Worm (Caenorhabditis elegans) whole organism, L4 larva: Measurements from ENCODE around the gene lips-5.

Experiments used
- D1046.2 ChIP-seq: fragments of 200-800 bp; sonication (Bioruptor generic); IDR thresholded peaks from 2 replicates; pipeline ENCODE4 v1.3.6; 2022; ENCODE audit warnings: missing genetic modification characterization, missing compliant biosample characterization
- F44E2.7 ChIP-seq: fragments of 200-800 bp; sonication (Bioruptor generic); IDR thresholded peaks from 2 replicates; pipeline ENCODE4 v2.1.2; 2022; ENCODE audit warnings: missing genetic modification characterization, missing compliant biosample characterization
- F49E8.2 ChIP-seq: sonication (generic microtip); optimal IDR thresholded peaks from 2 replicates; lab custom pipeline; 2016; ENCODE audit warnings: missing compliant biosample characterization, mild to moderate bottlenecking, missing genetic modification characterization, borderline replicate concordance
- R02D3.7 ChIP-seq: fragments of 150-350 bp; sonication (generic microtip); optimal IDR thresholded peaks from 3 replicates; lab custom pipeline; 2014; ENCODE audit warnings: missing biosample characterization, missing genetic modification characterization
- Y105C5A.15 ChIP-seq: fragments of 200-800 bp; sonication (Bioruptor generic); IDR thresholded peaks from 2 replicates; pipeline ENCODE4 v1.3.6; 2022; ENCODE audit warnings: missing genetic modification characterization, missing compliant biosample characterization
- ZK337.2 ChIP-seq: fragments of 200-800 bp; sonication (Bioruptor generic); IDR thresholded peaks from 2 replicates; pipeline ENCODE4 v1.3.6; 2022; ENCODE audit warnings: missing genetic modification reagents, missing genetic modification characterization, missing compliant biosample characterization
- aly-2 ChIP-seq: sonication (generic microtip); optimal IDR thresholded peaks from 2 replicates; lab custom pipeline; 2018; ENCODE audit warnings: missing biosample characterization, missing genetic modification characterization
- arid-1 ChIP-seq: fragments of 200-800 bp; sonication (Bioruptor generic); conservative IDR thresholded peaks from 2 replicates; pipeline ENCODE4 v1.3.6; 2022; ENCODE audit warnings: missing genetic modification reagents, missing genetic modification characterization, missing compliant biosample characterization
- ceh-20 ChIP-seq: fragments of 200-800 bp; sonication (Bioruptor generic); IDR thresholded peaks from 2 replicates; pipeline ENCODE4 v1.3.6; 2022; ENCODE audit warnings: missing genetic modification reagents, missing genetic modification characterization, missing compliant biosample characterization
- ceh-28 ChIP-seq: fragments of 150-350 bp; optimal IDR thresholded peaks from 2 replicates; lab custom pipeline; 2014; ENCODE audit warnings: missing biosample characterization, missing genetic modification reagents, missing genetic modification characterization
- ceh-32 ChIP-seq: sonication (generic microtip); optimal IDR thresholded peaks from 2 replicates; lab custom pipeline; 2016; ENCODE audit warnings: mild to moderate bottlenecking, missing genetic modification characterization, missing compliant biosample characterization; ENCODE audit not compliant: poor library complexity
- ces-1 ChIP-seq: fragments of 150-350 bp; sonication (generic microtip); optimal IDR thresholded peaks from 4 replicates; lab custom pipeline; 2014; ENCODE audit warnings: missing biosample characterization, missing genetic modification reagents, missing genetic modification characterization
- dmd-6 ChIP-seq: fragments of 200-800 bp; sonication (Bioruptor generic); IDR thresholded peaks from 2 replicates; pipeline ENCODE4 v1.3.6; 2022; ENCODE audit warnings: missing genetic modification reagents, missing genetic modification characterization, missing compliant biosample characterization
- dmd-9 ChIP-seq: fragments of 200-800 bp; sonication (Bioruptor generic); IDR thresholded peaks from 2 replicates; pipeline ENCODE4 v1.3.6; 2022; ENCODE audit warnings: missing genetic modification reagents, missing genetic modification characterization, missing compliant biosample characterization
- dpl-1 ChIP-seq: fragments of 150-350 bp; optimal IDR thresholded peaks from 2 replicates; lab custom pipeline; 2014; ENCODE audit warnings: missing biosample characterization, missing genetic modification reagents, missing genetic modification characterization
- dve-1 ChIP-seq: sonication (generic microtip); optimal IDR thresholded peaks from 2 replicates; lab custom pipeline; 2017; ENCODE audit warnings: antibody characterized with exemption, mild to moderate bottlenecking, missing genetic modification characterization, missing compliant biosample characterization; ENCODE audit not compliant: insufficient read depth
- egl-27 ChIP-seq: sonication (generic microtip); optimal IDR thresholded peaks from 3 replicates; lab custom pipeline; 2017; ENCODE audit warnings: missing biosample characterization, missing genetic modification reagents, missing genetic modification characterization
- egl-43 ChIP-seq: fragments of 200-800 bp; sonication (Bioruptor generic); IDR thresholded peaks from 2 replicates; pipeline ENCODE4 v1.3.6; 2022; ENCODE audit warnings: missing genetic modification reagents, missing genetic modification characterization, missing compliant biosample characterization
- hlh-11 ChIP-seq: fragments of 200-800 bp; sonication (Bioruptor generic); optimal IDR thresholded peaks from 2 replicates; lab custom pipeline; 2018; ENCODE audit warnings: mild to moderate bottlenecking, missing genetic modification characterization, missing compliant biosample characterization
- hlh-30 ChIP-seq: sonication (generic microtip); optimal IDR thresholded peaks from 2 replicates; lab custom pipeline; 2017; ENCODE audit warnings: antibody characterized with exemption, mild to moderate bottlenecking, missing genetic modification characterization, missing compliant biosample characterization; ENCODE audit not compliant: insufficient read depth
- lin-1 ChIP-seq: fragments of 200-800 bp; sonication (Bioruptor generic); IDR thresholded peaks from 2 replicates; pipeline ENCODE4 v1.3.6; 2022; ENCODE audit warnings: missing genetic modification reagents, missing genetic modification characterization, missing compliant biosample characterization
- lin-13 ChIP-seq: fragments of 150-350 bp; optimal IDR thresholded peaks from 2 replicates; lab custom pipeline; 2014; ENCODE audit warnings: missing biosample characterization, missing genetic modification reagents, missing genetic modification characterization
- lin-15B ChIP-seq: fragments of 150-350 bp; sonication (generic microtip); optimal IDR thresholded peaks from 3 replicates; lab custom pipeline; 2014; ENCODE audit warnings: missing biosample characterization, missing genetic modification characterization
- lin-38 ChIP-seq: fragments of 200-800 bp; sonication (Bioruptor generic); IDR thresholded peaks from 2 replicates; pipeline ENCODE4 v1.3.6; 2022; ENCODE audit warnings: missing genetic modification reagents, missing genetic modification characterization, missing compliant biosample characterization
- lin-39 ChIP-seq: fragments of 150-350 bp; optimal IDR thresholded peaks from 2 replicates; lab custom pipeline; 2014; ENCODE audit warnings: missing biosample characterization, missing genetic modification reagents, missing genetic modification characterization
- lir-3 ChIP-seq: sonication (generic microtip); optimal IDR thresholded peaks from 2 replicates; lab custom pipeline; 2016; ENCODE audit warnings: mild to moderate bottlenecking, missing genetic modification characterization, missing compliant biosample characterization
- lsy-2 ChIP-seq, 2 experiments: fragments of 150-350 bp in 1 of 2; sonication (generic microtip) in 1 of 2; optimal IDR thresholded peaks; 2 replicates each; lab custom pipeline; 2014 to 2017; ENCODE audit warnings: missing biosample characterization in 2 of 2, missing genetic modification characterization in 2 of 2
- madf-5 ChIP-seq, 2 experiments: fragments of 200-800 bp; sonication (Bioruptor generic); IDR thresholded peaks; 2 replicates each; pipeline ENCODE4 v1.3.6; 2022; ENCODE audit warnings: missing compliant biosample characterization in 2 of 2, missing genetic modification characterization in 2 of 2
- mdl-1 ChIP-seq, 2 experiments: fragments of 150-350 bp in 1 of 2; sonication (generic microtip) in 1 of 2; optimal IDR thresholded peaks; 2 replicates each; lab custom pipeline; 2014 to 2017; ENCODE audit warnings: missing biosample characterization in 2 of 2, missing genetic modification characterization in 2 of 2
- mdt-29 ChIP-seq: fragments of 200-800 bp; sonication (Bioruptor generic); IDR thresholded peaks from 2 replicates; pipeline ENCODE4 v1.3.6; 2022; ENCODE audit warnings: missing genetic modification reagents, missing genetic modification characterization, missing compliant biosample characterization
- mep-1 ChIP-seq: fragments of 150-350 bp; sonication (generic microtip); optimal IDR thresholded peaks from 3 replicates; lab custom pipeline; 2014; ENCODE audit warnings: missing biosample characterization, missing genetic modification characterization
- mes-2 ChIP-seq: sonication (generic microtip); optimal IDR thresholded peaks from 2 replicates; lab custom pipeline; 2016; ENCODE audit warnings: missing genotype, mild to moderate bottlenecking, missing genetic modification characterization, missing compliant biosample characterization; ENCODE audit not compliant: poor library complexity, severe bottlenecking
- mxl-2 ChIP-seq: fragments of 200-800 bp; sonication (Bioruptor generic); conservative IDR thresholded peaks from 2 replicates; pipeline ENCODE4 v1.3.6; 2022; ENCODE audit warnings: missing genetic modification reagents, missing genetic modification characterization, missing compliant biosample characterization
- mxl-3 ChIP-seq: fragments of 200-800 bp; sonication (Bioruptor generic); optimal IDR thresholded peaks from 2 replicates; lab custom pipeline; 2018; ENCODE audit warnings: mild to moderate bottlenecking, missing genetic modification characterization, missing compliant biosample characterization
- nhr-102 ChIP-seq: sonication (generic microtip); optimal IDR thresholded peaks from 2 replicates; lab custom pipeline; 2016; ENCODE audit warnings: mild to moderate bottlenecking, missing genetic modification characterization, moderate library complexity, missing compliant biosample characterization
- nhr-11 ChIP-seq: fragments of 150-350 bp; optimal IDR thresholded peaks from 2 replicates; lab custom pipeline; 2014; ENCODE audit warnings: missing biosample characterization, missing genetic modification characterization
- nhr-111 ChIP-seq: fragments of 200-800 bp; sonication (Bioruptor generic); optimal IDR thresholded peaks from 2 replicates; lab custom pipeline; 2018; ENCODE audit warnings: mild to moderate bottlenecking, missing genetic modification characterization, missing compliant biosample characterization
- nhr-48 ChIP-seq: sonication (generic microtip); optimal IDR thresholded peaks from 2 replicates; lab custom pipeline; 2016; ENCODE audit warnings: mild to moderate bottlenecking, missing genetic modification characterization, missing compliant biosample characterization
- nhr-6 ChIP-seq: fragments of 150-350 bp; optimal IDR thresholded peaks from 2 replicates; lab custom pipeline; 2014; ENCODE audit warnings: missing biosample characterization, missing genetic modification characterization
- nhr-77 ChIP-seq: fragments of 150-350 bp; optimal IDR thresholded peaks from 2 replicates; lab custom pipeline; 2014; ENCODE audit warnings: missing biosample characterization, missing genetic modification characterization
- pqm-1 ChIP-seq: sonication (generic microtip); optimal IDR thresholded peaks from 2 replicates; lab custom pipeline; 2017; ENCODE audit warnings: missing biosample characterization, missing genetic modification characterization
- saeg-2 ChIP-seq: fragments of 200-800 bp; sonication (Bioruptor generic); IDR thresholded peaks from 2 replicates; pipeline ENCODE4 v1.3.6; 2022; ENCODE audit warnings: missing genetic modification reagents, missing genetic modification characterization, missing compliant biosample characterization
- set-16 ChIP-seq: fragments of 200-800 bp; sonication (Bioruptor generic); IDR thresholded peaks from 2 replicates; pipeline ENCODE4 v1.3.6; 2022; ENCODE audit warnings: missing genetic modification reagents, missing genetic modification characterization, missing compliant biosample characterization
- skn-1 ChIP-seq: fragments of 150-350 bp; optimal IDR thresholded peaks from 2 replicates; lab custom pipeline; 2014; ENCODE audit warnings: missing biosample characterization, missing genetic modification characterization
- snpc-4 ChIP-seq: fragments of 150-350 bp; optimal IDR thresholded peaks from 2 replicates; lab custom pipeline; 2014; ENCODE audit warnings: missing biosample characterization, missing genetic modification characterization
- spr-1 ChIP-seq: sonication (generic microtip); optimal IDR thresholded peaks from 2 replicates; lab custom pipeline; 2016; ENCODE audit warnings: mild to moderate bottlenecking, missing genetic modification characterization, missing compliant biosample characterization
- tra-1 ChIP-seq: fragments of 200-800 bp; sonication (Bioruptor generic); IDR thresholded peaks from 2 replicates; pipeline ENCODE4 v1.3.6; 2022; ENCODE audit warnings: missing genetic modification reagents, missing genetic modification characterization, missing compliant biosample characterization
- unc-62 ChIP-seq, 3 experiments: fragments of 150-350 bp in 1 of 3; sonication (generic microtip); optimal IDR thresholded peaks in 2 of 3; peaks in 1 of 3; 1 replicate in 1 of 3; 2 replicates in 2 of 3; lab custom pipeline; 2014 to 2017; ENCODE audit warnings: missing biosample characterization in 3 of 3, missing genetic modification characterization in 3 of 3, missing genetic modification reagents in 3 of 3, missing genotype in 1 of 3
- zfp-2 ChIP-seq: sonication (generic microtip); optimal IDR thresholded peaks from 2 replicates; lab custom pipeline; 2016; ENCODE audit warnings: mild to moderate bottlenecking, missing genetic modification characterization, missing compliant biosample characterization
- ztf-11 ChIP-seq: fragments of 150-350 bp; optimal IDR thresholded peaks from 2 replicates; lab custom pipeline; 2014; ENCODE audit warnings: missing biosample characterization, missing genetic modification characterization
- ztf-7 ChIP-seq: fragments of 150-350 bp; optimal IDR thresholded peaks from 2 replicates; lab custom pipeline; 2014; ENCODE audit warnings: missing biosample characterization, missing genetic modification characterization

The lips-5 gene

DNA sequence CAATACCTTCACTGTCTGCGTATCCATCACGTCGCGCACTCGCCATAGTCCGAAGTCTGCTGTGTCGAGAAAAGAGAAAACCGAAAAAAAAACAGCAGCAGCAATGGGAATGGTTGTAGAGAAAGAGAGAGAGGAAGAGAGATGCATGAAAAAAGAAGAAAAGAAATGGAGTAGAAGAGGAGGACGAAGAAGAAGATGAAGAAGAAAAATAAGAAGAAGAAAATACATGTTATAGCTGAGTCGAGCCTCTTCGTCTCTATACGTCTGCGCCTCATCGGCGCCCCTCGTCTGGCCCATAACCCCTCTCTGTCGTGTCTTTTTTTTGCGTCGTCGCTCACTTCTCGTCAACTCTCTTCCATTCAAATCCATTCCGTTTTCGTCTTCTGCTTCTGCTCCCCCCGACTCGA, 36.2 kb upstream of the lips-5 start (continued):
- TF ChIP-seq egl-43 (peak; percentile 75; the same call in 1 of the 2 replicates), lin-39 (no peak), lin-1 (GFP tag; lab: Robert Waterston, UW) (no peak), snpc-4 (tag; lab: Kevin White, UChicago) (no peak), D1046.2 (GFP tag; lab: Robert Waterston, UW) (no peak), lin-13 (no peak), mxl-2 (GFP tag; lab: Robert Waterston, UW) (no peak), R02D3.7 (tag; lab: Kevin White, UChicago) (no peak), mep-1 (peak; percentile 87), unc-62 (GFP tag; optimal IDR thresholded peaks at IDR 0.05 in 1 of 2; lab: Kevin White, UChicago) (peak in 1 of 2 experiments; percentile 94), unc-62 (tag; optimal IDR thresholded peaks at IDR 0.05; lab: Kevin White, UChicago) (no peak), Y105C5A.15 (GFP tag; lab: Robert Waterston, UW) (no peak), egl-27 (no peak), mes-2 (tag; lab: Kevin White, UChicago) (no peak), nhr-77 (tag; lab: Kevin White, UChicago) (peak; percentile 58), lin-38 (GFP tag; lab: Robert Waterston, UW) (no peak), lir-3 (tag; lab: Kevin White, UChicago) (no peak), nhr-111 (GFP tag; lab: Kevin White, UChicago) (no peak), mdt-29 (GFP tag; lab: Robert Waterston, UW) (no peak), mxl-3 (GFP tag; lab: Kevin White, UChicago) (peak; percentile 34), ztf-7 (tag; lab: Kevin White, UChicago) (no peak), lin-15B (tag; lab: Kevin White, UChicago) (no peak), nhr-102 (no peak), set-16 (GFP tag; lab: Robert Waterston, UW) (peak; percentile 52; the same call in 1 of the 2 replicates), dmd-6 (peak; percentile 68), nhr-6 (no peak), skn-1 (no peak), ceh-28 (tag; lab: Kevin White, UChicago) (no peak), zfp-2 (tag; lab: Kevin White, UChicago) (no peak), lsy-2 (tag; optimal IDR thresholded peaks at IDR 0.05; lab: Kevin White, UChicago) (peak; percentile 52 to 85), nhr-48 (peak; percentile 51), dpl-1 (GFP tag; lab: Kevin White, UChicago) (peak; percentile 60), spr-1 (tag; lab: Kevin White, UChicago) (no peak), ces-1 (GFP tag; lab: Kevin White, UChicago) (no peak), aly-2 (no peak), ZK337.2 (GFP tag; lab: Robert Waterston, UW) (no peak), F49E8.2 (tag; lab: Kevin White, UChicago) (no peak), arid-1 (no peak), hlh-11 (peak; percentile 85), ceh-32 (tag; lab: Kevin White, UChicago) (no peak), dmd-9 (no peak), madf-5 (GFP tag; IDR thresholded peaks at IDR 0.05; lab: Robert Waterston, UW) (no peak), F44E2.7 (GFP tag; lab: Robert Waterston, UW) (no peak), tra-1 (0 out of 2 replicates have a peak, but pooled peaks have one; percentile 4), pqm-1 (tag; lab: Kevin White, UChicago) (no peak), hlh-30 (peak; percentile 69), ztf-11 (tag; lab: Kevin White, UChicago) (no peak), mdl-1 (tag; optimal IDR thresholded peaks at IDR 0.05; lab: Kevin White, UChicago) (peak; percentile 57 to 82), ceh-20 (GFP tag; lab: Robert Waterston, UW) (peak; percentile 73; the same call in 1 of the 2 replicates), nhr-11 (tag; lab: Kevin White, UChicago) (peak; percentile 83), dve-1 (tag; lab: Kevin White, UChicago) (peak; percentile 89), saeg-2 (GFP tag; lab: Robert Waterston, UW) (no peak)
